Worm (Caenorhabditis elegans) whole organism, L2 larva: ENCODE results near the gene aqp-3.

ENCODE experiments used
- C34F6.9 ChIP-seq: fragments of 150-350 bp; optimal IDR thresholded peaks from 2 replicates; lab custom pipeline; 2014; ENCODE audit warnings: missing biosample characterization, missing genetic modification characterization
- F13H6.1 ChIP-seq: sonication (generic microtip); optimal IDR thresholded peaks from 2 replicates; lab custom pipeline; 2016; ENCODE audit warnings: missing genetic modification characterization, missing compliant biosample characterization
- R02D3.7 ChIP-seq: fragments of 150-350 bp; optimal IDR thresholded peaks from 2 replicates; lab custom pipeline; 2014; ENCODE audit warnings: missing biosample characterization, missing genetic modification characterization
- Y55F3AM.14 ChIP-seq: fragments of 200-800 bp; sonication (Bioruptor generic); optimal IDR thresholded peaks from 2 replicates; lab custom pipeline; 2018; ENCODE audit warnings: mild to moderate bottlenecking, missing genetic modification characterization, missing compliant biosample characterization
- ZK546.5 ChIP-seq: sonication (generic microtip); optimal IDR thresholded peaks from 2 replicates; lab custom pipeline; 2017; ENCODE audit warnings: missing biosample characterization, missing genetic modification characterization
- alr-1 ChIP-seq: fragments of 150-350 bp; optimal IDR thresholded peaks from 2 replicates; lab custom pipeline; 2014; ENCODE audit warnings: missing biosample characterization, missing genetic modification characterization
- aly-2 ChIP-seq: fragments of 150-350 bp; optimal IDR thresholded peaks from 2 replicates; lab custom pipeline; 2014; ENCODE audit warnings: missing biosample characterization, missing genetic modification characterization
- ama-1 ChIP-seq: fragments of 150-350 bp; optimal IDR thresholded peaks from 2 replicates; lab custom pipeline; 2018; ENCODE audit warnings: inconsistent platforms
- blmp-1 ChIP-seq: sonication (generic microtip); optimal IDR thresholded peaks from 2 replicates; lab custom pipeline; 2017; ENCODE audit warnings: missing genetic modification characterization, mild to moderate bottlenecking, missing compliant biosample characterization, antibody characterized with exemption, moderate library complexity; ENCODE audit not compliant: insufficient read depth
- ceh-16 ChIP-seq: fragments of 150-350 bp; optimal IDR thresholded peaks from 2 replicates; lab custom pipeline; 2014; ENCODE audit warnings: missing biosample characterization, missing genetic modification characterization
- ceh-82 ChIP-seq: fragments of 150-350 bp; optimal IDR thresholded peaks from 2 replicates; lab custom pipeline; 2014; ENCODE audit warnings: missing biosample characterization, missing genetic modification characterization
- crh-2 ChIP-seq: sonication (generic microtip); optimal IDR thresholded peaks from 2 replicates; lab custom pipeline; 2017; ENCODE audit warnings: missing biosample characterization, missing genetic modification characterization
- dmd-4 ChIP-seq: sonication (generic microtip); optimal IDR thresholded peaks from 2 replicates; lab custom pipeline; 2017; ENCODE audit warnings: missing biosample characterization, missing genetic modification characterization
- egl-27 ChIP-seq: sonication (generic microtip); optimal IDR thresholded peaks from 3 replicates; lab custom pipeline; 2017; ENCODE audit warnings: missing biosample characterization, missing genetic modification reagents, missing genetic modification characterization
- elt-1 ChIP-seq: fragments of 150-350 bp; optimal IDR thresholded peaks from 2 replicates; lab custom pipeline; 2014; ENCODE audit warnings: missing biosample characterization, missing genetic modification characterization
- elt-3 ChIP-seq: sonication (generic microtip); optimal IDR thresholded peaks from 2 replicates; lab custom pipeline; 2017; ENCODE audit warnings: missing biosample characterization, missing genetic modification characterization
- fos-1 ChIP-seq: fragments of 150-350 bp; optimal IDR thresholded peaks from 2 replicates; lab custom pipeline; 2014; ENCODE audit warnings: missing biosample characterization, missing genetic modification characterization
- gmeb-1 ChIP-seq: fragments of 150-350 bp; optimal IDR thresholded peaks from 2 replicates; lab custom pipeline; 2014; ENCODE audit warnings: missing biosample characterization, missing genetic modification characterization
- lin-11 ChIP-seq: fragments of 150-350 bp; sonication (generic microtip); optimal IDR thresholded peaks from 2 replicates; lab custom pipeline; 2014; ENCODE audit warnings: missing biosample characterization, missing genetic modification characterization, inconsistent platforms, mixed read lengths
- lin-13 ChIP-seq: fragments of 150-350 bp; optimal IDR thresholded peaks from 2 replicates; lab custom pipeline; 2014; ENCODE audit warnings: missing biosample characterization, missing genetic modification reagents, missing genetic modification characterization
- lin-39 ChIP-seq: fragments of 150-350 bp; optimal IDR thresholded peaks from 2 replicates; lab custom pipeline; 2014; ENCODE audit warnings: missing biosample characterization, missing genetic modification reagents, missing genetic modification characterization
- lsy-2 ChIP-seq, 2 experiments: fragments of 150-350 bp in 1 of 2; sonication (generic microtip) in 1 of 2; optimal IDR thresholded peaks; 2 replicates each; lab custom pipeline; 2014 to 2017; ENCODE audit warnings: missing biosample characterization in 2 of 2, missing genetic modification characterization in 2 of 2
- mab-5 ChIP-seq: fragments of 150-350 bp; optimal IDR thresholded peaks from 2 replicates; lab custom pipeline; 2014; ENCODE audit warnings: missing biosample characterization, missing genetic modification characterization
- mbf-1 ChIP-seq: sonication (generic microtip); optimal IDR thresholded peaks from 2 replicates; lab custom pipeline; 2017; ENCODE audit warnings: missing biosample characterization, missing genetic modification characterization
- mdl-1 ChIP-seq, 2 experiments: fragments of 150-350 bp in 1 of 2; sonication (generic microtip) in 1 of 2; optimal IDR thresholded peaks; 2 replicates each; lab custom pipeline; 2017; ENCODE audit warnings: missing biosample characterization in 2 of 2, missing genetic modification characterization in 2 of 2
- nhr-10 ChIP-seq: sonication (generic microtip); optimal IDR thresholded peaks from 2 replicates; lab custom pipeline; 2017; ENCODE audit warnings: missing biosample characterization, missing genetic modification characterization
- nhr-11 ChIP-seq: fragments of 150-350 bp; optimal IDR thresholded peaks from 2 replicates; lab custom pipeline; 2014; ENCODE audit warnings: missing biosample characterization, missing genetic modification characterization
- nhr-12 ChIP-seq: fragments of 150-350 bp; optimal IDR thresholded peaks from 2 replicates; lab custom pipeline; 2014; ENCODE audit warnings: missing biosample characterization, missing genetic modification characterization
- nhr-129 ChIP-seq: fragments of 150-350 bp; optimal IDR thresholded peaks from 2 replicates; lab custom pipeline; 2014; ENCODE audit warnings: missing biosample characterization, missing genetic modification characterization
- nhr-21 ChIP-seq: fragments of 150-350 bp; optimal IDR thresholded peaks from 2 replicates; lab custom pipeline; 2014; ENCODE audit warnings: missing biosample characterization, missing genetic modification characterization
- nhr-23 ChIP-seq: fragments of 150-350 bp; optimal IDR thresholded peaks from 2 replicates; lab custom pipeline; 2014; ENCODE audit warnings: missing biosample characterization, missing genetic modification reagents, missing genetic modification characterization
- nhr-237 ChIP-seq: fragments of 150-350 bp; optimal IDR thresholded peaks from 2 replicates; lab custom pipeline; 2014; ENCODE audit warnings: missing biosample characterization, missing genetic modification characterization
- nhr-25 ChIP-seq: fragments of 150-350 bp; sonication (generic microtip); optimal IDR thresholded peaks from 3 replicates; lab custom pipeline; 2014; ENCODE audit warnings: missing biosample characterization, missing genetic modification characterization
- nhr-6 ChIP-seq: fragments of 150-350 bp; optimal IDR thresholded peaks from 2 replicates; lab custom pipeline; 2014; ENCODE audit warnings: missing biosample characterization, missing genetic modification characterization
- nhr-77 ChIP-seq: fragments of 150-350 bp; optimal IDR thresholded peaks from 2 replicates; lab custom pipeline; 2014; ENCODE audit warnings: missing biosample characterization, missing genetic modification characterization
- peb-1 ChIP-seq: fragments of 150-350 bp; optimal IDR thresholded peaks from 2 replicates; lab custom pipeline; 2014; ENCODE audit warnings: missing biosample characterization, missing genetic modification characterization
- sem-4 ChIP-seq: fragments of 150-350 bp; optimal IDR thresholded peaks from 2 replicates; lab custom pipeline; 2014; ENCODE audit warnings: missing biosample characterization, missing genetic modification reagents, missing genetic modification characterization
- skn-1 ChIP-seq: sonication (generic microtip); optimal IDR thresholded peaks from 2 replicates; lab custom pipeline; 2017; ENCODE audit warnings: missing biosample characterization, missing genetic modification characterization
- sma-3 ChIP-seq: sonication (generic microtip); optimal IDR thresholded peaks from 2 replicates; lab custom pipeline; 2016; ENCODE audit warnings: missing genetic modification reagents, missing genetic modification characterization, missing compliant biosample characterization
- sma-9 ChIP-seq, 2 experiments: fragments of 150-350 bp in 1 of 2; sonication (generic microtip) in 1 of 2; optimal IDR thresholded peaks; 2 replicates each; lab custom pipeline; 2014 to 2016; ENCODE audit warnings: missing genetic modification characterization in 2 of 2, mild to moderate bottlenecking in 1 of 2, missing biosample characterization in 1 of 2, missing compliant biosample characterization in 1 of 2, missing genetic modification reagents in 1 of 2, moderate library complexity in 1 of 2
- snpc-4 ChIP-seq: fragments of 150-350 bp; optimal IDR thresholded peaks from 2 replicates; lab custom pipeline; 2014; ENCODE audit warnings: missing biosample characterization, missing genetic modification characterization
- unc-39 ChIP-seq: fragments of 150-350 bp; optimal IDR thresholded peaks from 2 replicates; lab custom pipeline; 2014; ENCODE audit warnings: missing biosample characterization, missing genetic modification characterization
- unc-55 ChIP-seq: fragments of 150-350 bp; sonication (generic microtip); optimal IDR thresholded peaks from 3 replicates; lab custom pipeline; 2014; ENCODE audit warnings: missing biosample characterization, missing genetic modification reagents, missing genetic modification characterization
- unc-62 ChIP-seq: fragments of 150-350 bp; optimal IDR thresholded peaks from 2 replicates; lab custom pipeline; 2014; ENCODE audit warnings: missing biosample characterization, missing genetic modification reagents, missing genetic modification characterization
- zag-1 ChIP-seq: fragments of 150-350 bp; optimal IDR thresholded peaks from 2 replicates; lab custom pipeline; 2014; ENCODE audit warnings: missing biosample characterization, missing genetic modification characterization
- ztf-1 ChIP-seq: fragments of 200-800 bp; sonication (Bioruptor generic); conservative IDR thresholded peaks from 2 replicates; pipeline ENCODE4 v1.3.6; 2022; ENCODE audit warnings: missing genetic modification characterization, missing compliant biosample characterization
- ztf-11 ChIP-seq: sonication (generic microtip); optimal IDR thresholded peaks from 2 replicates; lab custom pipeline; 2017; ENCODE audit warnings: missing biosample characterization, missing genetic modification characterization
- ztf-4 ChIP-seq: fragments of 150-350 bp; optimal IDR thresholded peaks from 2 replicates; lab custom pipeline; 2014; ENCODE audit warnings: missing biosample characterization, missing genetic modification characterization

aqp-3 gene

ce11 chrIV:10978641-10979040 lies 12.4 kb upstream of the aqp-3 start:
- peak; percentile 85 for TF ChIP-seq nhr-25 (tag; lab: Kevin White, UChicago)
- no peak for TF ChIP-seq snpc-4 (tag; lab: Kevin White, UChicago)

DNA sequence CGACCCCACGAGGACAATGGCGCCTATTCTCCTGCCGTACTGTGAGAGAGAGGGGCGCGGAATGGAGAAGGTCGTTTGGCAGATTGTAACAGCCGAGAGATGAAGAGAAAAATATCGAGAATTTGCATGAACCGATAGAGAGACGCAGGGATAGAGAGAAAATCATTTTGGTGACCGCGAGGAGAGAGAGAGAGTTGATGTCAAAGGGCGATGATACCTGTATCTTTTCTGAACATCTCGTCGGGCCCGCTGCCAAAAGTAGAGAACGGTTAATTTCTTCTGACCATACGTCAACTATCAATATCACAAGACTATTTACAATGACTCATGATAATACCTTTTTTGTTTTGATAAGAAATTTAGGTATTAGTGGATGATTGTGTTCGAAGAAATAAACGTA lies 9.7 kb upstream of the aqp-3 start:
- TF ChIP-seq R02D3.7 (tag; lab: Kevin White, UChicago) (no peak), lsy-2 (tag; optimal IDR thresholded peaks at IDR 0.05; lab: Kevin White, UChicago) (peak in 1 of 2 experiments; percentile 50), ceh-16 (tag; lab: Kevin White, UChicago) (no peak), sem-4 (tag; lab: Kevin White, UChicago) (no peak), C34F6.9 (tag; lab: Kevin White, UChicago) (no peak), lin-13 (no peak), nhr-23 (tag; lab: Kevin White, UChicago) (no peak), mab-5 (tag; lab: Kevin White, UChicago) (no peak), unc-62 (GFP tag; lab: Kevin White, UChicago) (no peak), elt-1 (tag; lab: Kevin White, UChicago) (no peak), crh-2 (tag; lab: Kevin White, UChicago) (peak; percentile 48), ztf-4 (tag; lab: Kevin White, UChicago) (no peak), dmd-4 (tag; lab: Kevin White, UChicago) (no peak), nhr-11 (tag; lab: Kevin White, UChicago) (no peak), ztf-11 (tag; lab: Kevin White, UChicago) (no peak), Y55F3AM.14 (GFP tag; lab: Kevin White, UChicago) (peak; percentile 35), skn-1 (tag; lab: Kevin White, UChicago) (no peak), blmp-1 (tag; lab: Kevin White, UChicago) (peak; percentile 85), F13H6.1 (tag; lab: Kevin White, UChicago) (peak; percentile 21), ztf-1 (GFP tag; lab: Robert Waterston, UW) (no peak), nhr-129 (tag; lab: Kevin White, UChicago) (peak; percentile 50), peb-1 (no peak), unc-39 (no peak), lin-11 (tag; lab: Kevin White, UChicago) (no peak), nhr-21 (peak; percentile 75), aly-2 (tag; lab: Kevin White, UChicago) (no peak), ama-1 (lab: Kevin White, UChicago) (no peak), sma-9 (GFP tag; optimal IDR thresholded peaks at IDR 0.05; lab: Kevin White, UChicago) (peak; percentile 88), sma-9 (tag; optimal IDR thresholded peaks at IDR 0.05; lab: Kevin White, UChicago) (no peak), nhr-77 (no peak), mbf-1 (tag; lab: Kevin White, UChicago) (no peak), lin-39 (tag; lab: Kevin White, UChicago) (no peak), nhr-12 (no peak), snpc-4 (tag; lab: Kevin White, UChicago) (no peak), nhr-6 (tag; lab: Kevin White, UChicago) (peak; percentile 59), egl-27 (peak; percentile 46), fos-1 (peak; percentile 54), sma-3 (peak; percentile 91), nhr-237 (no peak), ZK546.5 (tag; lab: Kevin White, UChicago) (no peak), nhr-25 (tag; lab: Kevin White, UChicago) (peak; percentile 87), gmeb-1 (tag; lab: Kevin White, UChicago) (peak; percentile 33), ceh-82 (tag; lab: Kevin White, UChicago) (no peak), mdl-1 (tag; optimal IDR thresholded peaks at IDR 0.05; lab: Kevin White, UChicago) (peak in 1 of 2 experiments; percentile 14), elt-3 (tag; lab: Kevin White, UChicago) (no peak), unc-55 (GFP tag; lab: Kevin White, UChicago) (no peak), alr-1 (tag; lab: Kevin White, UChicago) (no peak), nhr-10 (tag; lab: Kevin White, UChicago) (no peak), zag-1 (tag; lab: Kevin White, UChicago) (no peak)
